Fruit fly (Drosophila melanogaster): ENCODE measurements around the gene Dfd.
A peak's percentile ranks its signal among the peaks of the same experiment; 100 is the strongest.

The Dfd gene

DNA sequence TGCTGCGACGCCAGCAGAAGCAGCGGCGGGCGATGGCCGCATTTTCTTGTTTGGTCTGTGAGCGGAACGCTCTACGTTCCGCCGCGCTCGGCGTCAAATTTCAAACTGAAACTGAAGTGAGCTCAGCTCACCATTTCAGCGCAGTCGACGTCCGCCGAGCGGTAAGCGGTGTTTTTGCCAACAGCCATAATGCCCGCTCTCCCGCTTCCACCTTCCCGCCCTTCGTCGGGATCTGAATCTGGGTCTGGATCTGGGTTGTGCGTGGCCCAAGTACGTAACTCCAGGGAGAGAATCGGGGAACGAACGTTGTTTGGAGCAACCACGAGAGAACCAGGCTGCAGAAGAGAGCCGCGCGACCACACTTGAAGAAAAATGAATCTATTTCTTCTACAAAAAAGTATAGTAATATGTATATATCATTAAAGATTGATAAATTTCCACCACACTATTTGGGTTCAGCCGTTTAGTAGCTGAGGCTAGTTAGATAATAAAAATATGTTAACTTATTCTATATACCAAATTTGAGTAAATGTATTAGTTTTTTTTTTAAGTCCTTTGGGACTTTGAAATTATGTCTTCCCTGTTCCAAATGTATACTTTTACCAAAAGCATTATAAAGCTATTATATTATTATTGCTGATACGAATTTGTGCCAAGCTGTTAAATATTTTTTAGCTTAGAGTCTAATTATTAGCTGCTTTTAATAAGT lies 24.8 kb downstream of the Dfd start:
- TF ChIP-seq CG12605 (GFP tag; IDR thresholded peaks at IDR 0.05) = no peak
- no peak for TF ChIP-seq Snoo (tag; optimal IDR thresholded peaks at IDR 0.05)
- no peak for TF ChIP-seq CG15710 (tag; optimal IDR thresholded peaks at IDR 0.05)
- TF ChIP-seq D1 (tag; optimal IDR thresholded peaks at IDR 0.05) = no peak
- peak; percentile 97 for TF ChIP-seq CG13204 (GFP tag; optimal IDR thresholded peaks at IDR 0.05)
- TF ChIP-seq CG4496 (GFP tag; IDR thresholded peaks at IDR 0.05) = no peak
- TF ChIP-seq CG8159 (tag; optimal IDR thresholded peaks at IDR 0.05) = peak; percentile 23
- peak; percentile 26 for TF ChIP-seq CG9948 (tag; optimal IDR thresholded peaks at IDR 0.05)
- peak; percentile 1 for TF ChIP-seq CG17806 (tag; optimal IDR thresholded peaks at IDR 0.05)
- peak; percentile 62 for TF ChIP-seq EcR (GFP tag; optimal IDR thresholded peaks at IDR 0.05)
- TF ChIP-seq CG8301 (tag; optimal IDR thresholded peaks at IDR 0.05) = no peak
- TF ChIP-seq fd96Ca (GFP tag; IDR thresholded peaks at IDR 0.05) = no peak
- TF ChIP-seq rn (GFP tag; IDR thresholded peaks at IDR 0.05) = no peak
- no peak for TF ChIP-seq CG34367 (tag; optimal IDR thresholded peaks at IDR 0.05)

- TF ChIP-seq gl (tag; optimal IDR thresholded peaks at IDR 0.05) (no peak), CG15710 (tag; optimal IDR thresholded peaks at IDR 0.05) (no peak), fd96Ca (GFP tag; IDR thresholded peaks at IDR 0.05) (no peak), CG12605 (GFP tag; IDR thresholded peaks at IDR 0.05) (no peak), CG34367 (tag; optimal IDR thresholded peaks at IDR 0.05) (no peak), CG13204 (GFP tag; optimal IDR thresholded peaks at IDR 0.05) (no peak), D1 (tag; optimal IDR thresholded peaks at IDR 0.05) (no peak)
Measured at dm6 chr3R:6817200-6817599, 25.6 kb downstream of the Dfd start.

dm6 chr3R:6817977-6818903 lies 26.6 kb downstream of the Dfd start:
- TF ChIP-seq CG15710 (tag; optimal IDR thresholded peaks at IDR 0.05) = no peak
- TF ChIP-seq rn (GFP tag; IDR thresholded peaks at IDR 0.05) = 0 out of 2 replicates have a peak, but pooled peaks have one; percentile 7
- no peak for TF ChIP-seq CG34367 (tag; optimal IDR thresholded peaks at IDR 0.05)
- TF ChIP-seq Pif1A (GFP tag; optimal IDR thresholded peaks at IDR 0.05) = peak; percentile 17
- no peak for TF ChIP-seq CG12605 (GFP tag; IDR thresholded peaks at IDR 0.05)
- peak; percentile 25 for TF ChIP-seq CG14655 (GFP tag; optimal IDR thresholded peaks at IDR 0.05)
- TF ChIP-seq Ets98B (GFP tag; IDR thresholded peaks at IDR 0.05) = peak; percentile 64
- TF ChIP-seq CG17806 (tag; optimal IDR thresholded peaks at IDR 0.05) = no peak
- no peak for TF ChIP-seq fd96Ca (GFP tag; IDR thresholded peaks at IDR 0.05)
- no peak for TF ChIP-seq D1 (tag; optimal IDR thresholded peaks at IDR 0.05)
- no peak for TF ChIP-seq EcR (GFP tag; optimal IDR thresholded peaks at IDR 0.05)
- peak; percentile 54 for TF ChIP-seq CG32121 (GFP tag; IDR thresholded peaks at IDR 0.05)
- TF ChIP-seq CG10348 (GFP tag; IDR thresholded peaks at IDR 0.05) = no peak
- TF ChIP-seq CG4496 (GFP tag; IDR thresholded peaks at IDR 0.05) = 0 out of 3 replicates have a peak, but pooled peaks have one; percentile 39
- TF ChIP-seq CG8301 (tag; optimal IDR thresholded peaks at IDR 0.05) = peak; percentile 28
- no peak for TF ChIP-seq CG13204 (GFP tag; optimal IDR thresholded peaks at IDR 0.05)
- no peak for TF ChIP-seq CG9948 (tag; optimal IDR thresholded peaks at IDR 0.05)
- no peak for TF ChIP-seq gl (tag; optimal IDR thresholded peaks at IDR 0.05)
- TF ChIP-seq CG8159 (tag; optimal IDR thresholded peaks at IDR 0.05) = no peak
- TF ChIP-seq Snoo (tag; optimal IDR thresholded peaks at IDR 0.05) = peak; percentile 11
- TF ChIP-seq Pif1B (GFP tag; optimal IDR thresholded peaks at IDR 0.05) = no peak

dm6 chr3R:6818904-6819595 lies 27.4 kb downstream of the Dfd start:
- no peak for TF ChIP-seq EcR (GFP tag; optimal IDR thresholded peaks at IDR 0.05)
- TF ChIP-seq D1 (tag; optimal IDR thresholded peaks at IDR 0.05) = peak; percentile 62
- TF ChIP-seq CG14655 (GFP tag; optimal IDR thresholded peaks at IDR 0.05) = peak; percentile 7
- TF ChIP-seq Snoo (tag; optimal IDR thresholded peaks at IDR 0.05) = no peak

DNA sequence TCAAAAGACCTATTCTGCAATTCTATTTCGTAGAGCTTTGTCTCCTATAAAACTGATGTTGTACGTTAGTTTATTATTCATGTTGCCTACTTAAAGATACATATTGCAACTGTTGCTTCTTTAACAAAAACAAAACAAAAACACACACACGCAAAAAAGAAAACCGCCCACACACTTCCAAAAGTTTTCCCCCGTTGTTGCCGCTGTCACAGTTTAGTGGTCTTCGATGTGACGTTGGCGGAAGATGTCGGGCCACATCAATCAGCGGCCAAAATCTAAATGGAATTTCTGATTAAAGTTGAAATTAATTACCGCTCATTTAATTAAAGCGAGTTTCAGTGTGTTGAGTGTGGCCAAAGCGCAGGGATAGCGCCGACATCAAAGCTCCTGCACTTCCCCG lies 35.2 kb downstream of the Dfd start:
- TF ChIP-seq CG4496 (GFP tag; IDR thresholded peaks at IDR 0.05) (no peak), CG32121 (GFP tag; IDR thresholded peaks at IDR 0.05) (no peak), CG15710 (tag; optimal IDR thresholded peaks at IDR 0.05) (no peak), Ets98B (GFP tag; IDR thresholded peaks at IDR 0.05) (no peak), D1 (tag; optimal IDR thresholded peaks at IDR 0.05) (no peak), CG14655 (GFP tag; optimal IDR thresholded peaks at IDR 0.05) (no peak)

dm6 chr3R:6828272-6828671 lies 36.6 kb downstream of the Dfd start:
- TF ChIP-seq CG13204 (GFP tag; optimal IDR thresholded peaks at IDR 0.05) (no peak), EcR (GFP tag; optimal IDR thresholded peaks at IDR 0.05) (no peak), gl (tag; optimal IDR thresholded peaks at IDR 0.05) (no peak), CG9948 (tag; optimal IDR thresholded peaks at IDR 0.05) (no peak), CG8159 (tag; optimal IDR thresholded peaks at IDR 0.05) (no peak), CG12605 (GFP tag; IDR thresholded peaks at IDR 0.05) (no peak), CG14655 (GFP tag; optimal IDR thresholded peaks at IDR 0.05) (no peak), Ets98B (GFP tag; IDR thresholded peaks at IDR 0.05) (no peak), fd96Ca (GFP tag; IDR thresholded peaks at IDR 0.05) (no peak), Snoo (tag; optimal IDR thresholded peaks at IDR 0.05) (no peak), CG15710 (tag; optimal IDR thresholded peaks at IDR 0.05) (no peak), CG8301 (tag; optimal IDR thresholded peaks at IDR 0.05) (no peak), CG34367 (tag; optimal IDR thresholded peaks at IDR 0.05) (no peak), CG17806 (tag; optimal IDR thresholded peaks at IDR 0.05) (no peak), rn (GFP tag; IDR thresholded peaks at IDR 0.05) (no peak), CG4496 (GFP tag; IDR thresholded peaks at IDR 0.05) (no peak), Pif1A (GFP tag; optimal IDR thresholded peaks at IDR 0.05) (no peak), D1 (tag; optimal IDR thresholded peaks at IDR 0.05) (no peak), CG32121 (GFP tag; IDR thresholded peaks at IDR 0.05) (no peak), Pif1B (GFP tag; optimal IDR thresholded peaks at IDR 0.05) (no peak)
